Worm (Caenorhabditis elegans) whole organism, L1 larva: ENCODE results near the gene F35C5.1.

Experiments used
- Y116A8C.19 ChIP-seq: sonication (generic microtip); optimal IDR thresholded peaks from 2 replicates; lab custom pipeline; 2016; ENCODE audit warnings: missing compliant biosample characterization, missing genetic modification characterization, borderline replicate concordance
- alr-1 ChIP-seq: fragments of 200-800 bp; sonication (Bioruptor generic); optimal IDR thresholded peaks from 2 replicates; lab custom pipeline; 2018; ENCODE audit warnings: borderline replicate concordance, mild to moderate bottlenecking, missing genetic modification characterization, missing compliant biosample characterization
- blmp-1 ChIP-seq: fragments of 150-350 bp; optimal IDR thresholded peaks from 2 replicates; lab custom pipeline; 2014; ENCODE audit warnings: missing biosample characterization, missing genetic modification characterization
- efl-3 ChIP-seq: fragments of 200-800 bp; sonication (Bioruptor generic); optimal IDR thresholded peaks from 2 replicates; lab custom pipeline; 2018; ENCODE audit warnings: mild to moderate bottlenecking, missing genetic modification characterization, missing compliant biosample characterization
- fkh-8 ChIP-seq: sonication (generic microtip); optimal IDR thresholded peaks from 2 replicates; lab custom pipeline; 2016; ENCODE audit warnings: mild to moderate bottlenecking, missing genetic modification characterization, missing compliant biosample characterization
- lin-15B ChIP-seq: fragments of 150-350 bp; sonication (generic microtip); optimal IDR thresholded peaks from 3 replicates; lab custom pipeline; 2014; ENCODE audit warnings: missing biosample characterization, missing genetic modification characterization
- mdl-1 ChIP-seq, 2 experiments: fragments of 150-350 bp; optimal IDR thresholded peaks; 2 replicates each; lab custom pipeline; 2014 to 2017; ENCODE audit warnings: missing biosample characterization in 2 of 2, missing genetic modification characterization in 2 of 2, inconsistent platforms in 1 of 2
- nhr-11 ChIP-seq: fragments of 150-350 bp; optimal IDR thresholded peaks from 2 replicates; lab custom pipeline; 2014; ENCODE audit warnings: missing biosample characterization, missing genetic modification characterization
- nhr-47 ChIP-seq: sonication (generic microtip); optimal IDR thresholded peaks from 2 replicates; lab custom pipeline; 2016; ENCODE audit warnings: mild to moderate bottlenecking, missing genetic modification characterization, moderate library complexity, missing compliant biosample characterization
- nhr-77 ChIP-seq: fragments of 150-350 bp; optimal IDR thresholded peaks from 2 replicates; lab custom pipeline; 2014; ENCODE audit warnings: missing biosample characterization, missing genetic modification characterization
- tbx-2 ChIP-seq: sonication (generic microtip); optimal IDR thresholded peaks from 2 replicates; lab custom pipeline; 2016; ENCODE audit warnings: missing genetic modification characterization, missing compliant biosample characterization
- unc-62 ChIP-seq: fragments of 150-350 bp; optimal IDR thresholded peaks from 2 replicates; lab custom pipeline; 2014; ENCODE audit warnings: missing biosample characterization, missing genetic modification reagents, missing genetic modification characterization
- unc-86 ChIP-seq: sonication (generic microtip); optimal IDR thresholded peaks from 2 replicates; lab custom pipeline; 2016; ENCODE audit warnings: missing genetic modification characterization, missing compliant biosample characterization
- zip-4 ChIP-seq: fragments of 200-800 bp; sonication (Bioruptor generic); optimal IDR thresholded peaks from 2 replicates; lab custom pipeline; 2018; ENCODE audit warnings: mild to moderate bottlenecking, missing genetic modification characterization, moderate library complexity, missing compliant biosample characterization

DNA sequence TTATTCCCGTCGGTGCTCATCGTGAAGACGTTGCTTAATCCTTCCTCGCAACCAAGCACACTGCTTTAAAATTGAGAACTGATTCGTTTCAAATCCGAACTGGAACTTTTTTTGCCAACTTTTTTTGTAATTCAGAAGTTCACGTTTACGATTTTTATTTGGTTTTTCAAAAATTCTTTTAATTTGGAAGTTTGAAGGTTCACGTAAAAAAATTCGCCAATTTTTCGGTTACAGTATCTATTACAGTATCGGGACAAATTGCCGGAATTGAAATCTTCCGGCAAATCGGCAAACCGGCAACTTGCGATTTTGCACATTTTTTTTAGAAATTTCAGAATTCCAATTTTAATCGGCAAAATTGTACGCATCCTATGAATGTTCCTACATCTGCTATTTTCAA, 47.6 kb downstream of the F35C5.1 start, which contains the start of gene F58G1.3:
- TF ChIP-seq alr-1 (tag; lab: Kevin White, UChicago) (no peak), lin-15B (tag; lab: Kevin White, UChicago) (no peak), tbx-2 (no peak), mdl-1 (tag; optimal IDR thresholded peaks at IDR 0.05; lab: Kevin White, UChicago) (no peak), blmp-1 (tag; lab: Kevin White, UChicago) (no peak), nhr-11 (tag; lab: Kevin White, UChicago) (no peak), unc-62 (GFP tag; lab: Kevin White, UChicago) (no peak), nhr-77 (tag; lab: Kevin White, UChicago) (no peak), zip-4 (GFP tag; lab: Kevin White, UChicago) (no peak), fkh-8 (tag; lab: Kevin White, UChicago) (no peak), unc-86 (tag; lab: Kevin White, UChicago) (no peak), Y116A8C.19 (tag; lab: Kevin White, UChicago) (no peak), efl-3 (GFP tag; lab: Kevin White, UChicago) (no peak), nhr-47 (tag; lab: Kevin White, UChicago) (no peak)
